Worm (Caenorhabditis elegans) whole organism, mixed stage, embryonic: ENCODE measurements around the gene cyb-3.

Experiments used
- M03D4.4 ChIP-seq: sonication (generic microtip); optimal IDR thresholded peaks from 2 replicates; lab custom pipeline; 2017; ENCODE audit warnings: mild to moderate bottlenecking, missing genetic modification characterization, missing compliant biosample characterization
- bed-3 ChIP-seq: fragments of 200-800 bp; sonication (Bioruptor generic); optimal IDR thresholded peaks from 3 replicates; lab custom pipeline; 2018; ENCODE audit warnings: mild to moderate bottlenecking, missing genetic modification characterization, moderate library complexity, missing compliant biosample characterization
- blmp-1 ChIP-seq: fragments of 150-350 bp; optimal IDR thresholded peaks from 2 replicates; lab custom pipeline; 2014; ENCODE audit warnings: missing biosample characterization, missing genetic modification characterization
- ceh-39 ChIP-seq: fragments of 150-350 bp; optimal IDR thresholded peaks from 2 replicates; lab custom pipeline; 2014; ENCODE audit warnings: missing biosample characterization, missing genetic modification characterization
- ceh-83 ChIP-seq: fragments of 200-800 bp; sonication (Bioruptor generic); optimal IDR thresholded peaks from 2 replicates; lab custom pipeline; 2018; ENCODE audit warnings: mild to moderate bottlenecking, missing genetic modification characterization, missing compliant biosample characterization
- ces-1 ChIP-seq: fragments of 150-350 bp; optimal IDR thresholded peaks from 2 replicates; lab custom pipeline; 2014; ENCODE audit warnings: missing biosample characterization, missing genetic modification reagents, missing genetic modification characterization
- cnd-1 ChIP-seq: fragments of 200-800 bp; sonication (Bioruptor generic); optimal IDR thresholded peaks from 2 replicates; lab custom pipeline; 2018; ENCODE audit warnings: mild to moderate bottlenecking, missing genetic modification characterization, missing compliant biosample characterization
- drap-1 ChIP-seq: fragments of 200-800 bp; sonication (Bioruptor generic); optimal IDR thresholded peaks from 3 replicates; lab custom pipeline; 2018; ENCODE audit warnings: mild to moderate bottlenecking, missing genetic modification characterization, missing compliant biosample characterization
- elt-1 ChIP-seq: sonication (generic microtip); optimal IDR thresholded peaks from 2 replicates; lab custom pipeline; 2017; ENCODE audit warnings: missing genetic modification characterization, mild to moderate bottlenecking, missing compliant biosample characterization, antibody characterized with exemption, moderate library complexity, borderline replicate concordance; ENCODE audit not compliant: insufficient read depth
- elt-3 ChIP-seq: fragments of 150-350 bp; optimal IDR thresholded peaks from 2 replicates; lab custom pipeline; 2014; ENCODE audit warnings: missing biosample characterization, missing genetic modification characterization
- ham-2 ChIP-seq: fragments of 200-800 bp; sonication (Bioruptor generic); optimal IDR thresholded peaks from 2 replicates; lab custom pipeline; 2018; ENCODE audit warnings: mild to moderate bottlenecking, missing genetic modification characterization, missing compliant biosample characterization
- hlh-1 ChIP-seq: fragments of 150-350 bp; optimal IDR thresholded peaks from 2 replicates; lab custom pipeline; 2014; ENCODE audit warnings: missing biosample characterization, missing genetic modification reagents, missing genetic modification characterization
- lin-13 ChIP-seq: fragments of 150-350 bp; optimal IDR thresholded peaks from 2 replicates; lab custom pipeline; 2014; ENCODE audit warnings: missing biosample characterization, missing genetic modification characterization
- lin-32 ChIP-seq: fragments of 200-800 bp; sonication (Bioruptor generic); optimal IDR thresholded peaks from 2 replicates; lab custom pipeline; 2018; ENCODE audit warnings: mild to moderate bottlenecking, missing genetic modification characterization, missing compliant biosample characterization
- lsy-2 ChIP-seq: fragments of 150-350 bp; optimal IDR thresholded peaks from 2 replicates; lab custom pipeline; 2014; ENCODE audit warnings: missing biosample characterization, missing genetic modification characterization
- mab-5 ChIP-seq: fragments of 150-350 bp; optimal IDR thresholded peaks from 2 replicates; lab custom pipeline; 2014; ENCODE audit warnings: missing biosample characterization, missing genetic modification characterization
- mep-1 ChIP-seq: fragments of 150-350 bp; optimal IDR thresholded peaks from 2 replicates; lab custom pipeline; 2017; ENCODE audit warnings: missing biosample characterization, missing genetic modification reagents, missing genetic modification characterization, inconsistent platforms
- nhr-2 ChIP-seq: fragments of 150-350 bp; optimal IDR thresholded peaks from 2 replicates; lab custom pipeline; 2014; ENCODE audit warnings: missing biosample characterization, missing genetic modification characterization
- nhr-237 ChIP-seq: fragments of 150-350 bp; optimal IDR thresholded peaks from 2 replicates; lab custom pipeline; 2014; ENCODE audit warnings: missing biosample characterization, missing genetic modification characterization
- pha-4 ChIP-seq: fragments of 150-350 bp; optimal IDR thresholded peaks from 2 replicates; lab custom pipeline; 2018; ENCODE audit warnings: missing biosample characterization, missing genetic modification reagents, missing genetic modification characterization
- sem-2 ChIP-seq: fragments of 200-800 bp; sonication (Bioruptor generic); optimal IDR thresholded peaks from 2 replicates; lab custom pipeline; 2018; ENCODE audit warnings: mild to moderate bottlenecking, missing genetic modification characterization, missing compliant biosample characterization
- snpc-4 ChIP-seq: fragments of 150-350 bp; optimal IDR thresholded peaks from 2 replicates; lab custom pipeline; 2014; ENCODE audit warnings: missing biosample characterization, missing genetic modification characterization
- sptf-1 ChIP-seq: sonication (generic microtip); optimal IDR thresholded peaks from 2 replicates; lab custom pipeline; 2017; ENCODE audit warnings: mild to moderate bottlenecking, missing genetic modification characterization, moderate library complexity, missing compliant biosample characterization
- tbx-8 ChIP-seq: fragments of 200-800 bp; sonication (Bioruptor generic); optimal IDR thresholded peaks from 2 replicates; lab custom pipeline; 2018; ENCODE audit warnings: mild to moderate bottlenecking, missing genetic modification characterization, moderate library complexity, missing compliant biosample characterization
- unc-120 ChIP-seq: sonication (generic microtip); optimal IDR thresholded peaks from 2 replicates; lab custom pipeline; 2017; ENCODE audit warnings: missing genetic modification characterization, missing compliant biosample characterization; ENCODE audit not compliant: poor library complexity, severe bottlenecking
- unc-39 ChIP-seq: fragments of 150-350 bp; optimal IDR thresholded peaks from 2 replicates; lab custom pipeline; 2014; ENCODE audit warnings: missing biosample characterization, missing genetic modification characterization
- unc-62 ChIP-seq: fragments of 150-350 bp; optimal IDR thresholded peaks from 2 replicates; lab custom pipeline; 2014; ENCODE audit warnings: missing biosample characterization, missing genetic modification reagents, missing genetic modification characterization
- zip-8 ChIP-seq: fragments of 150-350 bp; optimal IDR thresholded peaks from 2 replicates; lab custom pipeline; 2014; ENCODE audit warnings: missing biosample characterization, missing genetic modification characterization
- ztf-11 ChIP-seq: fragments of 150-350 bp; optimal IDR thresholded peaks from 2 replicates; lab custom pipeline; 2014; ENCODE audit warnings: missing biosample characterization, missing genetic modification characterization

cyb-3 gene

ce11 chrV:15413847-15414246, 18.4 kb downstream of the cyb-3 start, which contains the start of gene srh-264:
TSS of gene srh-264 (plus strand) at chrV:15414147.
- TF ChIP-seq cnd-1 (tag; lab: Kevin White, UChicago): no peak
- TF ChIP-seq mab-5 (tag; lab: Kevin White, UChicago): no peak
- TF ChIP-seq ces-1 (GFP tag; lab: Kevin White, UChicago): no peak
- TF ChIP-seq sptf-1 (tag; lab: Kevin White, UChicago): no peak
- no peak for TF ChIP-seq M03D4.4 (tag; lab: Kevin White, UChicago)
- TF ChIP-seq snpc-4 (tag; lab: Kevin White, UChicago): no peak
- TF ChIP-seq unc-39: no peak
- TF ChIP-seq sem-2: no peak
- no peak for TF ChIP-seq blmp-1
- no peak for TF ChIP-seq unc-62 (GFP tag; lab: Kevin White, UChicago)
- no peak for TF ChIP-seq nhr-2
- TF ChIP-seq hlh-1 (tag; lab: Kevin White, UChicago): no peak
- TF ChIP-seq tbx-8: no peak
- TF ChIP-seq bed-3 (GFP tag; lab: Kevin White, UChicago): no peak
- no peak for TF ChIP-seq zip-8 (tag; lab: Kevin White, UChicago)
- no peak for TF ChIP-seq lsy-2
- TF ChIP-seq ztf-11: no peak
- TF ChIP-seq ham-2: no peak
- no peak for TF ChIP-seq elt-1 (tag; lab: Kevin White, UChicago)
- TF ChIP-seq, all 35 proteins: peak for 0

- no peak for TF ChIP-seq M03D4.4 (tag; lab: Kevin White, UChicago)
Observed at ce11 chrV:15415951-15416350, 20.5 kb downstream of the cyb-3 start, which contains the start of gene srh-265. TSS of gene srh-265 (plus strand) at chrV:15416251.

DNA sequence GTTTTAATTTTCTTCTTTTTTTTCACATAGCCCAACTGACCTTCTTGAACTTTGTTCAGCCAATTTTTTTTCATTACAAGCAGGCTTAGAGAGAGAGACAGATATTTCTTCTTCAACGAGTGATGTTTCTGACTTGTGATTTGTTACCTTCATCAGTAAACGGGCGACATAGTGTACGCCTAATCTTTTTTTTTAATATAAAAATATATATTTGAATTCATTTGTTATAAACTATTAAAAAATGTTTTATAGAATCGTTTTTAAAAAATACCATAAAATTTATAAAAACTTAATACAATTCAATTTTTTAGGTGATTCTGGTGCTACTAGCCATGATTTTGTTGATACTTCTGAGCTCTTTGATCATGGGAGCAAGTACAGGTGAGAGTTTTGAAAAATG, 22.3 kb downstream of the cyb-3 start, which contains the start of gene T06E6.10:
TSS of gene T06E6.10 (plus strand) at position 301 of the 400 bp plus-strand sequence.
- TF ChIP-seq pha-4 (tag; lab: Kevin White, UChicago): no peak
- no peak for TF ChIP-seq blmp-1
- no peak for TF ChIP-seq lin-13
- no peak for TF ChIP-seq tbx-8
- TF ChIP-seq drap-1 (GFP tag; lab: Kevin White, UChicago): no peak
- no peak for TF ChIP-seq hlh-1 (tag; lab: Kevin White, UChicago)
- TF ChIP-seq, all 35 proteins: peak for 0

- TF ChIP-seq M03D4.4 (tag; lab: Kevin White, UChicago) (no peak), lin-32 (GFP tag; lab: Kevin White, UChicago) (no peak), unc-39 (no peak), unc-120 (tag; lab: Kevin White, UChicago) (no peak), zip-8 (tag; lab: Kevin White, UChicago) (no peak), elt-3 (no peak), lin-13 (no peak), bed-3 (GFP tag; lab: Kevin White, UChicago) (no peak)
- TF ChIP-seq, all 35 proteins: peak for 0
Observed at ce11 chrV:15423601-15424000, 28.1 kb downstream of the cyb-3 start, which contains the start of gene fbxa-104. TSS of gene fbxa-104 (minus strand) at chrV:15423683.

DNA sequence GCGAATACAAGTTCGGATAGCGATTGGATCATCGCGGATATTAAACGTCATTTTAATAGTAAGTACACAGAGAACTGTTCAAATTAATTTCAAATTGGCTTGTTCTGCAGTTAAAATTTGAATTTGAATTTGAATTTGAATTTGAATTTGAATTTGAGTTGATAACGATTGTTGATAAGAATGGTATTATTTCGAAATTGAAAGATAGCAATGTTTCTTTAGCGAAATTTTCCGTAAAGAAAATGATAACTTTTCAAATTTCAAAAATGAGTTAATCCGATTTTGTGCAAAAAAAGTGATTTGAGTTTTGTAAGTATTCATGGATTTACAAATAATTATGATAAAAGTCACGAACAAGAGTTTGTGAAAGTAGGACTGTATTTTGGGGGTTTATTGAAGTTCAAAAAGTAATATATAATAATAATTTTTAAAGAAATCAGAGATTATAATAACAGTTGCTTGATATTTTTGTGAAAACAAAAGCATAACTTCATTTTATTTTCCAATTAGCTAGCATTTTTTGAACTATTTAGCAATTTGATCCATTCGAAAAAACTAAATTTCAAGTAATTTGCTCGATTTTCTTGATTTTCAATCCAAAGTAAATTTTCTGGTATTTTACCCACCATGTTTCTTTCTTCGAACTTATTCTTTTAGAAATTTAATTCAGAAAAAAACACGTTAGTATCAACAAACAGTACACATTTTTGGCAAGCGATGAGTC, 30.0 kb downstream of the cyb-3 start, which contains the start of gene Y36E3A.2:
TSS of gene Y36E3A.2 (plus strand) at position 674 of the 724 bp plus-strand sequence.
- TF ChIP-seq lin-32 (GFP tag; lab: Kevin White, UChicago) (no peak), unc-39 (no peak), lsy-2 (no peak), zip-8 (tag; lab: Kevin White, UChicago) (no peak), mab-5 (tag; lab: Kevin White, UChicago) (no peak), tbx-8 (no peak), sem-2 (no peak), mep-1 (tag; lab: Kevin White, UChicago) (no peak), ceh-39 (no peak), ceh-83 (GFP tag; lab: Kevin White, UChicago) (no peak), M03D4.4 (tag; lab: Kevin White, UChicago) (no peak), ham-2 (no peak), nhr-237 (no peak), elt-1 (tag; lab: Kevin White, UChicago) (no peak), cnd-1 (tag; lab: Kevin White, UChicago) (no peak), pha-4 (tag; lab: Kevin White, UChicago) (no peak), drap-1 (GFP tag; lab: Kevin White, UChicago) (no peak)
